Worm (Caenorhabditis elegans): ENCODE data around the gene col-12.

- no peak for TF ChIP-seq flt-1 (GFP tag; IDR thresholded peaks at IDR 0.05)
- TF ChIP-seq klf-2 (GFP tag; conservative IDR thresholded peaks at IDR 0.05) = no peak
These were observed 1.5 kb downstream of the col-12 start for ce11 chrV:10423511-10423910.
